Worm (Caenorhabditis elegans): ENCODE results near the gene tofu-6.

DNA sequence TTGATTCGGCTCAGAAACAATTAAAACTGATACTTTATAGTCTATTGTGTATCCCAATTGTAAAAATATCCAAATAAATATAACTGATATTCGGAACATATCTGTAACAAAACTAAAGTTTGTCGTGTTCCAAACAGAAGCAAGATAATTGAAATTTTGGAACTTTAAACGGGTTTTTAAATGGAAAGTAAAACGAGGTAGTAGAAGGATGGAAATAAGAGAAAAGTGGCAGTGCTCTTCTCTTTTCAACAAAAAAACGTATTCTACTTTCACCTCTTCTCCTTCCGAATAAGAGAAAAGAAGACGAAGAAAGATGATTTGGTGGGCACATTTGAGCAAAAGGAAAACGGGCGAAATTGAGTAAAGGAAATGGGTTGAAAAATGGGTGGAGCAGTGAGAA lies 25.5 kb downstream of the tofu-6 start, which contains the start of gene nmr-1:
- no peak for TF ChIP-seq ztf-11 (tag; optimal IDR thresholded peaks at IDR 0.05)
- no peak for TF ChIP-seq efl-1 (optimal IDR thresholded peaks at IDR 0.05)
- TF ChIP-seq efl-1 (GFP tag; optimal IDR thresholded peaks at IDR 0.05 in 1 of 2), result no peak
- no peak for TF ChIP-seq ztf-4 (tag; optimal IDR thresholded peaks at IDR 0.05)
- TF ChIP-seq nhr-84 (tag; optimal IDR thresholded peaks at IDR 0.05), result no peak
- TF ChIP-seq jun-1 (tag; optimal IDR thresholded peaks at IDR 0.05), result no peak
- no peak for TF ChIP-seq nhr-12 (tag; optimal IDR thresholded peaks at IDR 0.05)
- TF ChIP-seq tlp-1 (tag; optimal IDR thresholded peaks at IDR 0.05), result no peak
- no peak for TF ChIP-seq sox-4 (tag; optimal IDR thresholded peaks at IDR 0.05)
- no peak for TF ChIP-seq nhr-20 (tag; optimal IDR thresholded peaks at IDR 0.05)
- no peak for TF ChIP-seq mdl-1 (tag; optimal IDR thresholded peaks at IDR 0.05)

Data from whole organism, L1 larva.